Worm (Caenorhabditis elegans) whole organism, L4 larva: ENCODE measurements around the gene F52E4.5.
A peak's percentile ranks its signal among the peaks of the same experiment; 100 is the strongest.

ENCODE experiments used
- ama-1 ChIP-seq: fragments of 150-350 bp; optimal IDR thresholded peaks from 2 replicates; lab custom pipeline; 2014; ENCODE audit warnings: inconsistent platforms, mixed read lengths
- ces-1 ChIP-seq: fragments of 150-350 bp; sonication (generic microtip); optimal IDR thresholded peaks from 4 replicates; lab custom pipeline; 2014; ENCODE audit warnings: missing biosample characterization, missing genetic modification reagents, missing genetic modification characterization
- cey-2 ChIP-seq: sonication (generic microtip); optimal IDR thresholded peaks from 3 replicates; lab custom pipeline; 2017; ENCODE audit warnings: missing genetic modification characterization, mild to moderate bottlenecking, missing compliant biosample characterization, antibody characterized with exemption, borderline replicate concordance; ENCODE audit not compliant: insufficient read depth
- dpl-1 ChIP-seq: fragments of 150-350 bp; optimal IDR thresholded peaks from 2 replicates; lab custom pipeline; 2014; ENCODE audit warnings: missing biosample characterization, missing genetic modification reagents, missing genetic modification characterization
- egl-27 ChIP-seq: sonication (generic microtip); optimal IDR thresholded peaks from 3 replicates; lab custom pipeline; 2017; ENCODE audit warnings: missing biosample characterization, missing genetic modification reagents, missing genetic modification characterization
- hlh-11 ChIP-seq: fragments of 200-800 bp; sonication (Bioruptor generic); optimal IDR thresholded peaks from 2 replicates; lab custom pipeline; 2018; ENCODE audit warnings: mild to moderate bottlenecking, missing genetic modification characterization, missing compliant biosample characterization
- nhr-28 ChIP-seq: fragments of 150-350 bp; optimal IDR thresholded peaks from 2 replicates; lab custom pipeline; 2014; ENCODE audit warnings: missing biosample characterization, missing genetic modification characterization
- set-16 ChIP-seq: fragments of 200-800 bp; sonication (Bioruptor generic); IDR thresholded peaks from 2 replicates; pipeline ENCODE4 v1.3.6; 2022; ENCODE audit warnings: missing genetic modification reagents, missing genetic modification characterization, missing compliant biosample characterization

ce11 chrX:3099832-3100231, 12.7 kb upstream of the F52E4.5 start, which contains the start of gene sec-3:
- TF ChIP-seq ama-1 (lab: Kevin White, UChicago) (peak; percentile 15), egl-27 (tag; lab: Kevin White, UChicago) (no peak), hlh-11 (tag; lab: Kevin White, UChicago) (peak; percentile 93), cey-2 (tag; lab: Kevin White, UChicago) (no peak), ces-1 (GFP tag; lab: Kevin White, UChicago) (no peak), set-16 (no peak), nhr-28 (tag; lab: Kevin White, UChicago) (peak; percentile 75), dpl-1 (GFP tag; lab: Kevin White, UChicago) (peak; percentile 74)
